Fruit fly (Drosophila melanogaster) ovary, adult (tissue): ENCODE measurements around the gene T48.

Experiments used
- CG17801 ChIP-seq: fragments of 200-800 bp; optimal IDR thresholded peaks from 2 replicates; lab custom pipeline; 2019; ENCODE audit warnings: missing biosample characterization, mild to moderate bottlenecking, missing genetic modification characterization, moderate library complexity; ENCODE audit not compliant: partially characterized antibody

Gene T48

DNA sequence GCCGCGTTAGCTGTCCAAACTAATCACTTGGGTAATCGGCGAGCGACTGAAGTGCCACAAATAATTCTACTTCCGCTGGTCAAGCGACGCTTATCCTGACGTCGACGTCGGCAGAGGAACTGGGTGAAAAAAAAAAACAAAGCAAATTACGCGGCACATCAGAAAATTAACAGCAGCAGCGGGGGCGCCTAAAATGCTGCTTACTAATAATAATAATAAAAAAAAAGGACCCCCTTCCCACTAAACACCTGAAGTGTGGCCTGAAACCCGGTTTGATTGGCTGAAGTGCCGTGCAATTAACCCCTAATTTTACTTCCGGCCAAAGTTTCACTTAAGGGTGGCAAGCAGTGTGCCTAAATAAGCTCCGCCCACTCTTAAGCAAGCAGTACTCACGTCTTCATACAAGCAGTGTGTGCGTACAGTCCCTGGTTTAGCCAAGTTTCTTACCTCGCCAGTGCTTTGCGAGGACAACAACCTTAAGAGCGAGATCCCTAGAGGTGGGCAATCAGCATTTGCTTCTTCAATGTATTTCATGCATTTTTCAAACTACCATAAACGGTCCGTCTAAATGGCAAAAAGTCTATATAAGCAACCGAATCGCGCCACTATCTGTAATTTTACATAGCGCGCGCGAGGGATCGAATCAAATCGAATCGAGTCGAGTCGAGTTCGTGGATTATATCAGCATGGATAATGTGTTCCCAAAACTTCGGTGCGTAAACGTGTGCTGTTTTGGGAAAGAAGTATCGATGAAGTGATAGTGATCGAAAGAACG, at the start of gene T48, which contains the start of gene ro:
Gene T48 (plus strand): TSS at position 614 of the 775 bp plus-strand sequence.
Gene ro (minus strand): TSS at position 51 of the 775 bp plus-strand sequence.
- TF ChIP-seq CG17801 (GFP tag; lab: Kevin White, UChicago) = peak; percentile 53

DNA sequence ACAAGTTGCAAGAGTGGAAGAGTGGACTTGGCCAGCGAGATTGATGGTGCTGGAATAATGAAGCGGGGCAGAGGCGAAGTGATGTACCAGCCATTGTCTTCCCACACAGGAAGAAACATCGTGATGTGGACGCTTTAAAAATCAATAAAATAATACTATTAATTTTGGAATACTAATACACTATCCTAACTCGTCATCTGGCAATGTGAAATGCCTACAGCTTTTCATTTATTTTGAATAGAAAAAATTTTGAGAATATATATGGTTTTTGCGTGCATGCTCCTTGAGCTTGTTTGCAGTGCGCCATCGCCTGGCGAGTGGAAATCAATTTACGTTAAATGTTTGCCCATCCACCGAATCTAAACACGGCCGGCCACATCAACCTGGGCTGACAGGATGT, 49.7 kb upstream of the T48 start:
- TF ChIP-seq CG17801 (GFP tag; lab: Kevin White, UChicago) = no peak

DNA sequence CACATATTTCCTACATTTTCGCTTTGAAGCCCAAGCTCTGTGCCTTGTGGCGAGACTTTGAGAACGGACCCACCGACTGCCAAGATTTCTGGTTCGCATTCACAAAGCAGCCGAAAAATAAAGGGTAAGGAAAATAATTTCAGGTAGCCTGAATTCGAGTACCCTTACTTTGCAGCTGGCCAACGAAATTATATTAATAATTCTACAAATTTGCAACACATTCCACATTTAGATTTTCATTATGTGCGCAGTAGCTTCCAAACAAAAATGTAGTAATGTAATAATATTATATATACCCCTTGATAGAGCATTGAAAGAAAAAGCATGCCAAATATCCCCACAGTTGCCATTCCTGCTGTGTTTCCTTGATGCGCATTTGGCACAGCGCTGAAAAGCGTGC, 35.1 kb upstream of the T48 start:
- no peak for TF ChIP-seq CG17801 (GFP tag; lab: Kevin White, UChicago)

DNA sequence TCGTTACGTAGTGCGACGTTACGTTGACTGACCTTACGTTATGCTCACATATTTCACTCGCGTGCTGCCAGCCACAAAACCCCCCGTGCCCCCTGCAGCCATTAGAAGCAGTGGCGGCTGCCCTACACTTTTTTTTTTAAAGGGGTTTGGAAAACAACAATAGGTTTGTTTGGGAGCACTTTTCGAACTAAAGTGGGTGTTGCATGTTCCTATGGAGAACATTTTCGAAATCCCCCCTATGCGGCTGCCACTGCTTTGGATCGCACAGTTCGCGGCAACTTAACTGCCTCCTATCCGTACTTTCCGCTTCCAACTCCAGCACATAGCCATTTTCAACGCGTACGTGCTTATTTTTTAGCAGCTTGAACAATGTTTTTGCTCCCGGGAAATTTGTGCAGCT, 27.8 kb upstream of the T48 start:
- TF ChIP-seq CG17801 (GFP tag; lab: Kevin White, UChicago) = no peak

DNA sequence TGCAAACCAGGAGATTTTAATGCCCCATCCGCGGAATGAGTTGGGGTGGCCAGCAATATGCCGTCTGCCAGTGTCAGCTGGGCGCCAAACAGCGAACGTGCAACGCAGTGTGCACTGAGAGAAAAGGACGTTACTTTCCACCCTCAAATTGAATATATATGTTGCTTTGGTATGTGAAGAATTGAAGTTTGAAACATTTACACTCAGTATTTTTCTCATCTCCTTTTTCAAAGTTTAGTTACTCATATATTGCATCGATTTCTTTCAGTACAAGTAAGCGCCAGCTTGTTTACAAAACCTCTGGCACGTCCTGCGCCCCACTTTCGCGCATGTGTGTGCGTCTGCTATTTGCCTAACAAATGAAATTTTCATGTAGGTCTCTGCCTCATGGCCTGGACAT, 22.3 kb upstream of the T48 start:
- no peak for TF ChIP-seq CG17801 (GFP tag; lab: Kevin White, UChicago)

DNA sequence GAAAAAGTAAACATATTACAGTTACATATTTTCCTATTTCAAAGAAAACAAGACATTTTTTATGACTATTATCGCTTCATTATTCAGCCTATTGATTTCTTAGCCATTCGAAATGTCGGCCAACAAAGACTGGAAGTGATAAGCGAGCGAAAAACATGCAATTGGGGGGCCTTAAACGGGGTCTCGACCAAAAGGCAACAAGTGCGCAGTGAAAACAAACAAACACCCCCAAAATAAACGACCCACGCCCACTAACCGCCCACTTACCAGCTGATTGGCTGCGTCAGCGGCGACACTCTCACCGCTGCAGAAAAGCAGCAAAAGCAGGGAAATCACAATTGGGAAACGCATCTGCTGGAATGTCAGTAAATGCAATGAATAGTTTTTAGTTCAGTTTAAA, 19.3 kb upstream of the T48 start:
- TF ChIP-seq CG17801 (GFP tag; lab: Kevin White, UChicago) = no peak

DNA sequence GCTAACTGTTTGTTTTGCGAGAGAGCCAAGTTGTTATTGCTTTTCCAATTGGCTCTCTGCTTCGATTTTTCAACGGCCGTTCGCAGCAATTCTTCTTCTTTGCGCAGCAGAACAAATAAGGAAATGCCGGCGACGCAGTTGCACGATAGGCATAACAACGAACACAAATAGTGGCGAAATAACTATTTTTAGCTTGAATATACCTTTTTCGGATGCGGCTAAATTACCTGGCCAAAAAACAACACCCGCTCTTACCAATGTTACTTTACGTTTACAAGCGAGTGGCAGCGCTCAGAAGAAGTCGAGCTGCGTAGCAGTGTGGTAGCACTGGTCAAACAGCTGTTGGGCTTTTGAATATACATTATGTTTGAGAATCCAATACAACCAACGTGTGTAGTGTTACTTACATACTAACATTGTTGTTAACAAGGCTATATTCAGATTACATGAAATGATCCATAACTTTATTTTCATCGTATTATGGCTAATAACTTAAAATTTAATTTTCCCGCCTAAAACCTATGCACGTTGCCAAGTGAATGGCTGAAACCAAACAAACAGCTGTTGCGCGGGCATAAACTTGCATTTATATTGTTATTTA, 18.6 kb upstream of the T48 start, which contains the start of the genes Lerp and IntS12:
Gene Lerp (minus strand): TSS at position 283 of the 601 bp plus-strand sequence.
Gene IntS12 (plus strand): TSS at position 529 of the 601 bp plus-strand sequence.
- TF ChIP-seq CG17801 (GFP tag; lab: Kevin White, UChicago) = no peak

DNA sequence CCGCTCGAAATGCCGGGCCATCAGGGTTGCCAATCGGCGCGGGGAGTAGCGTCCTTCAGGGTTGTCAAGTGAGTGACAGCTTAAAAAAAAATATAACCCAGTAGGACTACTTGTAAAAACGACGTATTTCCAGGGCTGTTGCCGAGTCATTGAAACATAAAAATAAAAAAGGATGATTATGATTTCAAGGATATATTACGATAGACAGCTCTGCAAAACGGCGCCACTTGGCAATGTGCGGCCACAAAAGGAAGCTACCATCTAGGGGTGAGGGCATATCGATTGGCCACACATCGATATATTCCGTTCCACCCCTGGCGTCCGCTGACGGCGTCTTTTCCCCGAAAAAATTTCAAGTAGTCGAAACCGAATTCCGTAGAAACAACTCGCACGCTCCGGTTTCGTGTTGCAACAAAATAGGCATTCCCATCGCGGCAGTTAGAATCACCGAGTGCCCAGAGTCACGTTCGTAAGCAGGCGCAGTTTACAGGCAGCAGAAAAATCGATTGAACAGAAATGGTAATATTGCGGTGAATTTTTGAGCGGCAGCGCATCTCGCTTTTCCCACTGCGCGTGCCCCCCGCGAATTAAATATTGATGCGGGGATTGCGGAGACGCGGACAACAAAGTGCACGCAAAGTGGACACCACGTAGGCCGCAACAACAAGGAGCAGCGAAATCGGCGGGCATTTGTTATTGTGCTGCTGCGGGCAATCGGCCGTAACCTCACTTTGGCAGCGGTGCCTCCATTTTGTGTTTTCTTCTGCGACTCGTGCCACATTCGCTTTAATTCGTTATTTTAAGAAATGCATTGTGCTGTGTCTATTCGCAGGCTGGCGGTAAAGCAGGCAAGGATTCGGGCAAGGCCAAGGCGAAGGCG, 14.7 kb upstream of the T48 start, which contains the start of the genes ball and His2Av:
Gene ball (minus strand): TSS at position 231 of the 880 bp plus-strand sequence.
Gene His2Av (plus strand): TSS at position 353 of the 880 bp plus-strand sequence.
- TF ChIP-seq CG17801 (GFP tag; lab: Kevin White, UChicago) = peak; percentile 75

DNA sequence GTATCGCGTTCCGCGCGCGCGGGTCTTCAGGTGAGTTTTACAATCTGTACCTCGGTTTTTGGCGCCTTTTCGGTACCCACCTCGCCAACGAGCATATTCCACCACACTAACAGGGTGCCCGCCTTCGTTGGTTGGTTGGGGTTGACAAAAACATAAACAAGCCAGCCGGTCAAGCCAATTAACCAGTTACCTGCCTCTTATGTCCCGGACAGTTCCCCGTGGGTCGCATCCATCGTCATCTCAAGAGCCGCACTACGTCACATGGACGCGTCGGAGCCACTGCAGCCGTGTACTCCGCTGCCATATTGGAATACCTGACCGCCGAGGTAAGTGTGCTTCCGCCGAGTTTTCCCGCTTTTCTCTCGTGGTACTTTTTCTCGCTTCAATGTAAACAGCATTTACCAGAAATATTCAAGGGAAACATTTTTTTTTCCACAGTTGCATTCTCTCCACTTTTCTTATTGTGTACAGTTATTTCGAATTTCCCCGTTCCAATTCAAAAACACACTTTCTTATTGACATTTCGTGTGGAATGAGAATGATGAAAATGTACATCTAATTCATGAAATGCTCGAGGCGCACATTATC, 14.0 kb upstream of the T48 start:
- no peak for TF ChIP-seq CG17801 (GFP tag; lab: Kevin White, UChicago)

DNA sequence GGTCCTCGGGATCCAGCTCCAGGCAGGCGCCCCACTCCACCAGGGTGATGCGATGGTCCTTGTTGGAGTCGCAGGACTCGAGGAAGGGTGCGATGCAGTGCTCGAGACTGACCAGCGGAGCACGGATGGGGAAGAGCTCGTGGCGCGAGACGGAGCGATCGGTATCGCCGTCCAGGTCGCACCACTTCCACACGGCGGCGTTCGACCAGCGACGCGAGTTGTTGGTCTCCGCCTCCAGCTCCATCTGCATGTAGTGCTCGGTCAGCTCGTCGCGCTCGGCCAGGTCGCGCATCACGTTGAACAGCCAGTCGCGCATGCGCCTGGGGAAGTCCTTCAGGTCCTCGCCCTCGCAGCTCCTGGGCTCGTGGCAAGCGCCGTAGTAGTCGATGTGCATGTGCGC, 12.1 kb upstream of the T48 start:
- TF ChIP-seq CG17801 (GFP tag; lab: Kevin White, UChicago) = no peak

DNA sequence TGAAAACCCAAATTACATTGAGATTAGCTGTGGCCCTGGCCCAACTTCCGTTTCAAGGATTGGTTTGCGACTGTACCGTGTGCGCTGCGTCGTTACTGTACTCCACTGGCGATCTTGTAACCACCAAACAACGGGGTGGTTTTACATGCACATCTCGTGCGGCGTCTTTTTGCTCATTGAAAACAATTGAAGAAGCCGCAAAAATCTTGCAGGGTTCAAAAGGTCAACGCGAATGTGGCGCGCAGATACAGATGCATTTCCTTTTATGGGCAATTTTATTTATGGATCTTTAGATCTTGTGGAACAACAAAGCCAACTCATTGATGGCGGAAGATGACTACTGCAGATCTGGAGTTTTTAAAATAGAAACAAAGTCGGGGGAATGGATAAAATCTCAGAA, 11.0 kb upstream of the T48 start:
- no peak for TF ChIP-seq CG17801 (GFP tag; lab: Kevin White, UChicago)

DNA sequence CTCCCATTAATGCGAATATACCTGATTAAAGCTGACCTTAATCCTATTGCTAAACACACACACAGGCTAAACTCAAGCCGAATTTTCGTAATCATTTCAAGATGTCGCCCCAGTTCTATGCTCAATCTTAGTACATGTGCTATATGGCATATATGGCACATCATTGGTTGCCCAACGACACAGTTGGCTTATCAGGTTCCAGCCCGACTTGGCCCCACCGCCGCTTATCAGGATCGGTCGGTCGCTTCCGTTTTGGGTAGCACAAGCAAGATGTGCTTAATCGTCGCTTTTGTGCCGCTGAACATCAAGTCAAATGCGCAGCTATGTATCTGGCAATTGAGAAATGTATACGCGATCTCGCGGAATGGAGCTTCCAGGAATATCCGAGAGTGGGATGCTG, 10.5 kb upstream of the T48 start:
- no peak for TF ChIP-seq CG17801 (GFP tag; lab: Kevin White, UChicago)

DNA sequence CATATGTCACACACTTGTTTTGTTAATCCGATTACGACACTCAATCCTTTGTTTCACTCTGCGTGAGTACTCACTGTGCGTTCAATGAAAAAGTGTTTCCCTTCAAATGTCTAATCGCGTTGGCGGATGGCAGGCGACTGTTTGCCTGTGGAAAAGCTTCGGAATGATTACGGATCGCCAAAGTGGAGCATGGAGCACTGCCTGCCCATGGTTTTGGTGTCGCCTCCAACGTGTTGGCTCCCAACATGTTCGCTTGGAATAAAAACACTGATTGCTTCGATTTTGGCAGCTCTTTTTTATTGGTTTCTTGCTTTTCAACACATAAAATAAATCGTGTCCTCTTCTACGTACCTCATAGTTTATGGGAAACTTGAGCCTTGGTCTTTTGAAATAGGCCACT, 9.7 kb upstream of the T48 start, which contains the start of gene SPARC:
Gene SPARC (minus strand): TSS at position 144 of the 400 bp plus-strand sequence.
- no peak for TF ChIP-seq CG17801 (GFP tag; lab: Kevin White, UChicago)

DNA sequence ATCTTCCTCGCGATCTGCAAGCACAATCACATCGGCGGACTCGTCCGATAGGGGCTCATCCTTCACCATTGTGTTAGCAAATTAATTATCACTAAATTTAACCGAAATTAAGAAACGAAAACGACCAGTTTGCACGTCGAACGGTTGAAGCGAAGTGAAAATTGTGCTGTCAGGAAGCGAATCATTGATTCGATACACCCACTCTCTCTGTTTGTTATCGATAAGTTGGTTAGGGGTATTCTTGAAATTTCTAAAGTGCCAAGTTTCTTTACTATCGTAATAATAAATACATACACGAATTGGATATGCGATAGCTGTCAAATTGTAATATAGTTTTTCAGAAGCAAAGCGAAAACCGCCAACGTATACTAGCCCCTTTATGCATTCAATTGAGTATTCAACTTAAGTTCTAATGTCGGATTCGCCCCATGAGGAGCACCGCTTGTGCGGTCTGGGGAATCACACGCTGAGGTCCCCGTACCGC, 5.9 kb upstream of the T48 start, which contains the start of gene Rb97D:
Gene Rb97D (minus strand): TSS at position 199 of the 484 bp plus-strand sequence.
- peak; percentile 50 for TF ChIP-seq CG17801 (GFP tag; lab: Kevin White, UChicago)
